Worm (Caenorhabditis elegans): Measurements from ENCODE around the gene lite-1.

Gene lite-1

ce11 chrX:6207687-6208088 is 22.9 kb downstream of the lite-1 start, which contains the start of gene T13C5.6:
TSS of gene T13C5.6 (minus strand) at chrX:6207687.
- peak; percentile 89 for TF ChIP-seq mxl-3 (GFP tag; optimal IDR thresholded peaks at IDR 0.05)
- peak; percentile 30 for TF ChIP-seq zag-1 (tag; optimal IDR thresholded peaks at IDR 0.05)
- TF ChIP-seq daf-8 (GFP tag; IDR thresholded peaks at IDR 0.05) = 0 out of 2 replicates have a peak, but pooled peaks have one; percentile 27
- TF ChIP-seq ceh-44 (GFP tag; IDR thresholded peaks at IDR 0.05) = peak; percentile 79; the same call in 1 of the 2 replicates
- TF ChIP-seq ceh-20 (GFP tag; IDR thresholded peaks at IDR 0.05) = peak; percentile 94
- TF ChIP-seq lin-15B (tag; optimal IDR thresholded peaks at IDR 0.05) = no peak
- peak; percentile 55; the same call in 1 of the 2 replicates for TF ChIP-seq mxl-2 (GFP tag; conservative IDR thresholded peaks at IDR 0.05)
- peak; percentile 88 for TF ChIP-seq dmd-6 (GFP tag; IDR thresholded peaks at IDR 0.05)
- no peak for TF ChIP-seq aly-2 (tag; optimal IDR thresholded peaks at IDR 0.05)
- no peak for TF ChIP-seq R02D3.7 (tag; optimal IDR thresholded peaks at IDR 0.05)
- peak; percentile 64 for TF ChIP-seq dpl-1 (GFP tag; optimal IDR thresholded peaks at IDR 0.05)
- peak; percentile 81 for TF ChIP-seq duxl-1 (tag; optimal IDR thresholded peaks at IDR 0.05; ENCODE audit: poor library complexity)
- TF ChIP-seq Y75B8A.6 (GFP tag; IDR thresholded peaks at IDR 0.05) = 0 out of 2 replicates have a peak, but pooled peaks have one; percentile 72
- TF ChIP-seq pqm-1 (tag; optimal IDR thresholded peaks at IDR 0.05) = peak; percentile 52
- peak; percentile 87 for TF ChIP-seq mdt-29 (GFP tag; IDR thresholded peaks at IDR 0.05)
- peak; percentile 59 to 93 for TF ChIP-seq hif-1 (tag; optimal IDR thresholded peaks at IDR 0.05)
- peak; percentile 84 for TF ChIP-seq dmd-9 (GFP tag; IDR thresholded peaks at IDR 0.05)
- TF ChIP-seq Y105C5A.15 (GFP tag; IDR thresholded peaks at IDR 0.05) = peak; percentile 60; the same call in 1 of the 2 replicates
- TF ChIP-seq tra-1 (GFP tag; IDR thresholded peaks at IDR 0.05) = peak; percentile 93
- TF ChIP-seq F26F4.8 (GFP tag; conservative IDR thresholded peaks at IDR 0.05) = peak; percentile 85
- peak; percentile 92 for TF ChIP-seq nhr-102 (tag; optimal IDR thresholded peaks at IDR 0.05)
- no peak for TF ChIP-seq nhr-76 (tag; optimal IDR thresholded peaks at IDR 0.05)
- peak; percentile 94 for TF ChIP-seq rbr-2 (tag; optimal IDR thresholded peaks at IDR 0.05)
- peak; percentile 66 for TF ChIP-seq ces-1 (GFP tag; optimal IDR thresholded peaks at IDR 0.05)
- peak; percentile 95 for TF ChIP-seq mep-1 (tag; optimal IDR thresholded peaks at IDR 0.05)
- peak; percentile 36; the same call in 1 of the 2 replicates for TF ChIP-seq tag-97 (GFP tag; IDR thresholded peaks at IDR 0.05)
- peak; percentile 79 for TF ChIP-seq hlh-30 (tag; optimal IDR thresholded peaks at IDR 0.05; ENCODE audit: insufficient read depth)
- TF ChIP-seq spr-3 (GFP tag; optimal IDR thresholded peaks at IDR 0.05) = peak; percentile 89
- peak; percentile 83; the same call in 1 of the 2 replicates for TF ChIP-seq dmd-8 (GFP tag; IDR thresholded peaks at IDR 0.05)
- peak; percentile 60 for TF ChIP-seq F49E8.2 (tag; optimal IDR thresholded peaks at IDR 0.05; ENCODE audit: borderline replicate concordance)
- TF ChIP-seq ceh-32 (tag; optimal IDR thresholded peaks at IDR 0.05; ENCODE audit: poor library complexity) = peak; percentile 74
- TF ChIP-seq T26A8.4 (GFP tag; IDR thresholded peaks at IDR 0.05) = peak; percentile 94
- TF ChIP-seq aha-1 (tag) = peak; percentile 100
- TF ChIP-seq ztf-11 (tag; optimal IDR thresholded peaks at IDR 0.05) = no peak
- peak; percentile 92 for TF ChIP-seq dve-1 (tag; optimal IDR thresholded peaks at IDR 0.05; ENCODE audit: insufficient read depth)
- TF ChIP-seq D1046.2 (GFP tag; IDR thresholded peaks at IDR 0.05) = peak; percentile 68; the same call in 1 of the 2 replicates
- TF ChIP-seq unc-39 (tag; optimal IDR thresholded peaks at IDR 0.05) = no peak
- peak; percentile 80 for TF ChIP-seq nhr-77 (tag; optimal IDR thresholded peaks at IDR 0.05)
- TF ChIP-seq hlh-11 (tag; optimal IDR thresholded peaks at IDR 0.05) = peak; percentile 88
- peak; percentile 85 for TF ChIP-seq zfp-3 (GFP tag; conservative IDR thresholded peaks at IDR 0.05)
- no peak for TF ChIP-seq attf-4 (tag; optimal IDR thresholded peaks at IDR 0.05)
- peak; percentile 41 for TF ChIP-seq nhr-10 (tag; optimal IDR thresholded peaks at IDR 0.05)
- peak; percentile 91 for TF ChIP-seq ZK337.2 (GFP tag; IDR thresholded peaks at IDR 0.05)
- TF ChIP-seq hmg-1.1 (GFP tag; IDR thresholded peaks at IDR 0.05) = peak; percentile 98
- peak; percentile 90 for TF ChIP-seq nhr-111 (GFP tag; optimal IDR thresholded peaks at IDR 0.05)
- no peak for TF ChIP-seq ZK546.5 (tag; optimal IDR thresholded peaks at IDR 0.05)
- TF ChIP-seq snpc-1.2 (GFP tag; IDR thresholded peaks at IDR 0.05) = peak; percentile 63
- peak; percentile 83 for TF ChIP-seq Y5F2A.4 (GFP tag; optimal IDR thresholded peaks at IDR 0.05)
- peak; percentile 92 for TF ChIP-seq pha-4 (GFP tag; IDR thresholded peaks at IDR 0.05)
- peak; percentile 9 for TF ChIP-seq pha-4 (tag; optimal IDR thresholded peaks at IDR 0.05)
- TF ChIP-seq nhr-11 (tag; optimal IDR thresholded peaks at IDR 0.05) = peak; percentile 88

All from whole organism, L4 larva.